Fruit fly (Drosophila melanogaster) whole organism, embryonic: ENCODE results near the gene CG1910.

Experiments used
- Asciz ChIP-seq: fragments of 200-800 bp; sonication (Bioruptor generic); optimal IDR thresholded peaks from 2 replicates; lab custom pipeline; 2017; ENCODE audit warnings: missing biosample characterization, mild to moderate bottlenecking, missing genetic modification characterization, missing genetic modification reagents
- Atf6 ChIP-seq: fragments of 200-800 bp; sonication (Bioruptor generic); IDR thresholded peaks from 2 replicates; pipeline ENCODE4 v1.3.6; 2022; ENCODE audit warnings: missing biosample characterization, missing genetic modification characterization
- B-H1 ChIP-seq: fragments of 200-800 bp; sonication (Bioruptor generic); IDR thresholded peaks from 3 replicates; pipeline ENCODE4 v1.3.6; 2022; ENCODE audit warnings: missing biosample characterization, missing genetic modification characterization
- CG10267 ChIP-seq: fragments of 200-800 bp; sonication (Bioruptor generic); optimal IDR thresholded peaks from 2 replicates; lab custom pipeline; 2018; ENCODE audit warnings: missing biosample characterization, mild to moderate bottlenecking, missing genetic modification characterization, moderate library complexity
- CG10321 ChIP-seq: fragments of 200-800 bp; sonication (Bioruptor generic); IDR thresholded peaks from 2 replicates; pipeline ENCODE4 v1.3.6; 2022; ENCODE audit warnings: missing biosample characterization, missing genetic modification characterization
- CG10979 ChIP-seq: fragments of 200-800 bp; sonication (Bioruptor generic); optimal IDR thresholded peaks from 2 replicates; lab custom pipeline; 2018; ENCODE audit warnings: missing biosample characterization, mild to moderate bottlenecking, missing genetic modification characterization, moderate library complexity
- CG14441 ChIP-seq: fragments of 200-800 bp; sonication (Bioruptor generic); IDR thresholded peaks from 2 replicates; pipeline ENCODE4 v1.3.6; 2022; ENCODE audit warnings: missing biosample characterization, missing genetic modification characterization
- CG15696 ChIP-seq: fragments of 200-800 bp; sonication (Bioruptor generic); optimal IDR thresholded peaks from 2 replicates; lab custom pipeline; 2019; ENCODE audit warnings: missing biosample characterization, mild to moderate bottlenecking, missing genetic modification characterization, moderate library complexity
- CG1647 ChIP-seq: fragments of 200-800 bp; sonication (Bioruptor generic); optimal IDR thresholded peaks from 3 replicates; lab custom pipeline; 2016; ENCODE audit warnings: missing biosample characterization, missing genetic modification characterization
- CG17186 ChIP-seq: fragments of 200-800 bp; sonication (Bioruptor generic); optimal IDR thresholded peaks from 3 replicates; lab custom pipeline; 2017; ENCODE audit warnings: missing biosample characterization, missing genetic modification reagents, missing genetic modification characterization
- CG18764 ChIP-seq: fragments of 200-800 bp; sonication (Bioruptor generic); optimal IDR thresholded peaks from 3 replicates; lab custom pipeline; 2016; ENCODE audit warnings: missing biosample characterization, missing genetic modification characterization
- CG2120 ChIP-seq: fragments of 200-800 bp; sonication (Bioruptor generic); optimal IDR thresholded peaks from 3 replicates; lab custom pipeline; 2016; ENCODE audit warnings: missing biosample characterization, missing genetic modification characterization
- CG2199 ChIP-seq: fragments of 200-800 bp; sonication (Bioruptor generic); IDR thresholded peaks from 3 replicates; pipeline ENCODE4 v1.3.6; 2022; ENCODE audit warnings: missing biosample characterization, missing genetic modification characterization
- CG3163 ChIP-seq: fragments of 200-800 bp; sonication (Bioruptor generic); optimal IDR thresholded peaks from 3 replicates; lab custom pipeline; 2016; ENCODE audit warnings: missing biosample characterization, missing genetic modification characterization
- CG7839 ChIP-seq: fragments of 200-800 bp; sonication (Bioruptor generic); optimal IDR thresholded peaks from 3 replicates; lab custom pipeline; 2018; ENCODE audit warnings: missing biosample characterization, mild to moderate bottlenecking, missing genetic modification characterization, moderate library complexity
- CG8281 ChIP-seq: fragments of 200-800 bp; sonication (Bioruptor generic); optimal IDR thresholded peaks from 2 replicates; lab custom pipeline; 2018; ENCODE audit warnings: missing biosample characterization, mild to moderate bottlenecking, missing genetic modification characterization, moderate library complexity
- Camta ChIP-seq: fragments of 200-800 bp; sonication (Bioruptor generic); optimal IDR thresholded peaks from 2 replicates; lab custom pipeline; 2016; ENCODE audit warnings: missing biosample characterization, missing genetic modification characterization
- Dp ChIP-seq: fragments of 200-800 bp; sonication (Bioruptor generic); optimal IDR thresholded peaks from 2 replicates; lab custom pipeline; 2018; ENCODE audit warnings: missing biosample characterization, mild to moderate bottlenecking, missing genetic modification characterization, moderate library complexity
- Gsc ChIP-seq: fragments of 200-800 bp; sonication (Bioruptor generic); IDR thresholded peaks from 2 replicates; pipeline ENCODE4 v1.3.6; 2022; ENCODE audit warnings: missing biosample characterization, missing genetic modification characterization
- Hr39 ChIP-seq: fragments of >200 bp; optimal IDR thresholded peaks from 2 replicates; lab custom pipeline; 2017
- Lim3 ChIP-seq: fragments of 200-800 bp; sonication (Bioruptor generic); IDR thresholded peaks from 2 replicates; pipeline ENCODE4 v1.3.6; 2022; ENCODE audit warnings: missing biosample characterization, missing genetic modification characterization
- MTF-1 ChIP-seq: fragments of 200-800 bp; sonication (Bioruptor generic); optimal IDR thresholded peaks from 2 replicates; lab custom pipeline; 2018; ENCODE audit warnings: missing biosample characterization, mild to moderate bottlenecking, missing genetic modification characterization, borderline replicate concordance
- Med ChIP-seq: fragments of 200-800 bp; sonication (Bioruptor generic); peaks from one replicate; lab custom pipeline; 2016; ENCODE audit warnings: missing biosample characterization, missing genetic modification characterization, mild to moderate bottlenecking, inconsistent platforms, moderate library complexity
- NfI ChIP-seq: fragments of 200-800 bp; sonication (Bioruptor generic); optimal IDR thresholded peaks from 3 replicates; lab custom pipeline; 2018; ENCODE audit warnings: missing biosample characterization, mild to moderate bottlenecking, missing genetic modification characterization, moderate library complexity
- Scr ChIP-seq: fragments of 200-800 bp; sonication (Bioruptor generic); IDR thresholded peaks from 2 replicates; pipeline ENCODE4 v1.3.6; 2022; ENCODE audit warnings: missing biosample characterization, missing genetic modification characterization; ENCODE audit not compliant: partially characterized antibody
- Sox102F ChIP-seq: fragments of 200-800 bp; sonication (Bioruptor generic); optimal IDR thresholded peaks from 2 replicates; lab custom pipeline; 2018; ENCODE audit warnings: missing biosample characterization, mild to moderate bottlenecking, missing genetic modification characterization, moderate library complexity
- Ssrp ChIP-seq: fragments of 200-800 bp; sonication (Bioruptor generic); optimal IDR thresholded peaks from 2 replicates; lab custom pipeline; 2018; ENCODE audit warnings: missing biosample characterization, mild to moderate bottlenecking, missing genetic modification characterization, moderate library complexity
- Xbp1 ChIP-seq: fragments of 200-800 bp; sonication (Bioruptor generic); optimal IDR thresholded peaks from 3 replicates; lab custom pipeline; 2016; ENCODE audit warnings: missing biosample characterization, mild to moderate bottlenecking, missing genetic modification characterization
- ac ChIP-seq: fragments of 200-800 bp; sonication (Bioruptor generic); optimal IDR thresholded peaks from 3 replicates; lab custom pipeline; 2017; ENCODE audit warnings: missing biosample characterization, mild to moderate bottlenecking, missing genetic modification characterization
- ara ChIP-seq: fragments of 200-800 bp; sonication (Bioruptor generic); IDR thresholded peaks from 2 replicates; pipeline ENCODE4 v1.3.6; 2022; ENCODE audit warnings: missing biosample characterization, missing genetic modification characterization
- bigmax ChIP-seq: fragments of 200-800 bp; sonication (Bioruptor generic); optimal IDR thresholded peaks from 2 replicates; lab custom pipeline; 2018; ENCODE audit warnings: missing biosample characterization, mild to moderate bottlenecking, missing genetic modification characterization
- bsh ChIP-seq, 2 experiments: fragments of 200-800 bp; sonication (Bioruptor generic); optimal IDR thresholded peaks; 2 replicates each; lab custom pipeline; 2017 to 2018; ENCODE audit warnings: mild to moderate bottlenecking in 2 of 2, missing biosample characterization in 2 of 2, missing genetic modification characterization in 2 of 2, moderate library complexity in 1 of 2
- cad ChIP-seq: fragments of >200 bp; optimal IDR thresholded peaks from 2 replicates; lab custom pipeline; 2017; ENCODE audit warnings: missing biosample characterization, missing genetic modification characterization
- ci ChIP-seq: fragments of 200-800 bp; sonication (Bioruptor generic); IDR thresholded peaks from 3 replicates; pipeline ENCODE4 v1.3.6; 2022; ENCODE audit warnings: missing biosample characterization, missing genetic modification characterization
- corto ChIP-seq: fragments of 200-800 bp; sonication (Bioruptor generic); optimal IDR thresholded peaks from 2 replicates; lab custom pipeline; 2016; ENCODE audit warnings: missing biosample characterization, mild to moderate bottlenecking, missing genetic modification characterization, moderate library complexity
- crol ChIP-seq: fragments of 200-800 bp; sonication (Bioruptor generic); IDR thresholded peaks from 2 replicates; pipeline ENCODE4 v1.3.6; 2022; ENCODE audit warnings: missing biosample characterization, missing genetic modification characterization
- crp ChIP-seq, 2 experiments: fragments of 200-800 bp; sonication (Bioruptor generic); optimal IDR thresholded peaks; 2 replicates in 1 of 2; 3 replicates in 1 of 2; lab custom pipeline; 2017; ENCODE audit warnings: missing biosample characterization in 2 of 2, missing genetic modification characterization in 2 of 2, mild to moderate bottlenecking in 1 of 2, moderate library complexity in 1 of 2
- dimm ChIP-seq: fragments of 200-800 bp; sonication (Bioruptor generic); IDR thresholded peaks from 2 replicates; pipeline ENCODE4 v1.3.6; 2022; ENCODE audit warnings: missing biosample characterization, missing genetic modification characterization
- dysf ChIP-seq: fragments of 200-800 bp; sonication (Bioruptor generic); IDR thresholded peaks from 3 replicates; pipeline ENCODE4 v1.3.6; 2022; ENCODE audit warnings: missing biosample characterization, missing genetic modification characterization
- exex ChIP-seq: fragments of 200-800 bp; sonication (Bioruptor generic); optimal IDR thresholded peaks from 4 replicates; lab custom pipeline; 2018; ENCODE audit warnings: missing biosample characterization, mild to moderate bottlenecking, missing genetic modification characterization, moderate library complexity
- hkb ChIP-seq, 2 experiments: fragments of 200-800 bp in 1 of 2; fragments of >200 bp in 1 of 2; sonication (Bioruptor generic) in 1 of 2; IDR thresholded peaks in 1 of 2; optimal IDR thresholded peaks in 1 of 2; 2 replicates each; pipeline versions ENCODE4 v1.3.6 to Lab custom; 2017 to 2022; ENCODE audit warnings: missing biosample characterization in 1 of 2, missing genetic modification characterization in 1 of 2
- jigr1 ChIP-seq: fragments of 200-800 bp; sonication (Bioruptor generic); IDR thresholded peaks from 3 replicates; pipeline ENCODE4 v1.3.6; 2022; ENCODE audit warnings: missing biosample characterization, missing genetic modification characterization
- kah ChIP-seq: fragments of 200-800 bp; sonication (Bioruptor generic); optimal IDR thresholded peaks from 2 replicates; lab custom pipeline; 2018; ENCODE audit warnings: missing biosample characterization, mild to moderate bottlenecking, missing genetic modification characterization
- maf-S ChIP-seq: fragments of 200-800 bp; sonication (Bioruptor generic); optimal IDR thresholded peaks from 2 replicates; lab custom pipeline; 2016; ENCODE audit warnings: missing biosample characterization, missing genetic modification characterization
- mirr ChIP-seq: fragments of 200-800 bp; sonication (Bioruptor generic); optimal IDR thresholded peaks from 3 replicates; lab custom pipeline; 2018; ENCODE audit warnings: missing biosample characterization, mild to moderate bottlenecking, missing genetic modification characterization
- nerfin-2 ChIP-seq: fragments of 200-800 bp; sonication (Bioruptor generic); IDR thresholded peaks from 2 replicates; pipeline ENCODE4 v1.3.6; 2022; ENCODE audit warnings: missing biosample characterization, missing genetic modification characterization; ENCODE audit not compliant: partially characterized antibody
- rib ChIP-seq: fragments of 200-800 bp; sonication (Bioruptor generic); IDR thresholded peaks from 2 replicates; pipeline ENCODE4 v1.3.6; 2022; ENCODE audit warnings: missing biosample characterization, missing genetic modification characterization
- sc ChIP-seq, 3 experiments: fragments of >200 bp in 2 of 3; fragments of 200-800 bp in 1 of 3; sonication (Bioruptor generic) in 1 of 3; optimal IDR thresholded peaks; 2 replicates in 2 of 3; 3 replicates in 1 of 3; lab custom pipeline; 2017; ENCODE audit warnings: mild to moderate bottlenecking in 1 of 3, missing biosample characterization in 1 of 3, missing genetic modification characterization in 1 of 3, missing genetic modification reagents in 1 of 3
- ssp ChIP-seq: fragments of 200-800 bp; sonication (Bioruptor generic); IDR thresholded peaks from 2 replicates; pipeline ENCODE4 v1.3.6; 2022; ENCODE audit warnings: missing biosample characterization, missing genetic modification characterization
- tin ChIP-seq: fragments of 200-800 bp; sonication (Bioruptor generic); optimal IDR thresholded peaks from 3 replicates; lab custom pipeline; 2016; ENCODE audit warnings: missing biosample characterization, missing genetic modification characterization

CG1910 gene

DNA sequence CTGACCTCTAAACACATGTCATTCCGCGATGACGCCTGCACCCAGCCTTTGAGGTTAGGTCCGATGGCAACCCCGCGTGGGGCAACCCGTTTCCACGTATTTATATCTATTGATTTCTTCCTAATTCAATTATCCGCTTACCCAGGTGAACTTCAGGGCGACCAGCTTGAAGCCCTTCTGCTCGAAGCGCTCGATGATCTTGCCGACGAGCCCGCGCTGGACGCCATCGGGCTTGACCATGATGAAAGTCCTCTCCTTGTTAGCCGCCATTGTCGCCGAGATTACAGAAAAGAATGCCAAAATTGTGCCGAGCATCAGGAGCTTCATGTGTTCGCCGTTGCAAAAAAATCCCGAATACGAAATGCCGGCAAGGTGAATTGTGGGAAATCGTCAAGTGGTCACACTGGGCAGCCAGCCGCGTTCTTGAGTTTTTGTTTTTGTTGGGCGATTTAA lies 1.8 kb upstream of the CG1910 start, which contains the start of gene awd (continued):
- TF ChIP-seq CG8281 (no peak), exex (tag; lab: Kevin White, UChicago) (peak; percentile 25), CG18764 (GFP tag; lab: Kevin White, UChicago) (no peak), CG2120 (no peak), ac (GFP tag; lab: Kevin White, UChicago) (no peak), B-H1 (GFP tag; lab: Robert Waterston, UW) (no peak), CG17186 (peak; percentile 60), Med (GFP tag; lab: Kevin White, UChicago) (peak; percentile 61), CG7839 (tag; lab: Kevin White, UChicago) (no peak), CG15696 (tag; lab: Kevin White, UChicago) (no peak), tin (GFP tag; lab: Kevin White, UChicago) (no peak), bsh (GFP tag; optimal IDR thresholded peaks at IDR 0.05; lab: Kevin White, UChicago) (no peak), jigr1 (GFP tag; lab: Robert Waterston, UW) (no peak), ci (GFP tag; lab: Robert Waterston, UW) (no peak), Atf6 (GFP tag; lab: Robert Waterston, UW) (no peak), dysf (GFP tag; lab: Robert Waterston, UW) (no peak), CG14441 (GFP tag; lab: Robert Waterston, UW) (no peak), ssp (GFP tag; lab: Robert Waterston, UW) (no peak), Scr (0 out of 2 replicates have a peak, but pooled peaks have one; percentile 10), nerfin-2 (GFP tag; lab: Robert Waterston, UW) (no peak), Asciz (GFP tag; lab: Kevin White, UChicago) (no peak), cad (GFP tag; lab: Kevin White, UChicago) (no peak), NfI (GFP tag; lab: Kevin White, UChicago) (no peak), crp (GFP tag; optimal IDR thresholded peaks at IDR 0.05; lab: Kevin White, UChicago) (peak in 1 of 2 experiments; percentile 28), MTF-1 (GFP tag; lab: Kevin White, UChicago) (no peak), Camta (GFP tag; lab: Kevin White, UChicago) (no peak), hkb (optimal IDR thresholded peaks at IDR 0.05; lab: Kevin White, UChicago) (no peak), hkb (GFP tag; IDR thresholded peaks at IDR 0.05; lab: Robert Waterston, UW) (no peak), CG10267 (tag; lab: Kevin White, UChicago) (peak; percentile 30), rib (GFP tag; lab: Robert Waterston, UW) (peak; percentile 90), Sox102F (no peak), Hr39 (lab: Kevin White, UChicago) (no peak), CG3163 (GFP tag; lab: Kevin White, UChicago) (peak; percentile 5), maf-S (no peak), Gsc (GFP tag; lab: Robert Waterston, UW) (no peak), sc (optimal IDR thresholded peaks at IDR 0.05; lab: Kevin White, UChicago) (no peak), sc (GFP tag; optimal IDR thresholded peaks at IDR 0.05; lab: Kevin White, UChicago) (no peak), crol (no peak), Ssrp (tag; lab: Kevin White, UChicago) (no peak), ara (GFP tag; lab: Robert Waterston, UW) (no peak), corto (GFP tag; lab: Kevin White, UChicago) (no peak), Xbp1 (no peak), Dp (peak; percentile 68), CG2199 (0 out of 3 replicates have a peak, but pooled peaks have one; percentile 11), CG10979 (no peak), CG1647 (GFP tag; lab: Kevin White, UChicago) (no peak), mirr (no peak), kah (no peak), bigmax (peak; percentile 95), Lim3 (GFP tag; lab: Robert Waterston, UW) (no peak), dimm (GFP tag; lab: Robert Waterston, UW) (no peak), CG10321 (GFP tag; lab: Robert Waterston, UW) (no peak)
